Worm (Caenorhabditis elegans): ENCODE data around the gene sre-3.

- TF ChIP-seq med-1 (GFP tag; optimal IDR thresholded peaks at IDR 0.05; ENCODE audit: insufficient read depth) (no peak), ztf-29 (GFP tag; IDR thresholded peaks at IDR 0.05) (no peak), ref-1 (GFP tag; conservative IDR thresholded peaks at IDR 0.05) (no peak), klf-2 (GFP tag; conservative IDR thresholded peaks at IDR 0.05) (no peak), ztf-23 (GFP tag; IDR thresholded peaks at IDR 0.05) (no peak), flt-1 (GFP tag; IDR thresholded peaks at IDR 0.05) (no peak)
Observed at ce11 chrII:7356773-7357172, 28.8 kb upstream of the sre-3 start.

All from whole organism, midembryonic.